Fruit fly (Drosophila melanogaster): ENCODE results near the gene CG32795.

The CG32795 gene

DNA sequence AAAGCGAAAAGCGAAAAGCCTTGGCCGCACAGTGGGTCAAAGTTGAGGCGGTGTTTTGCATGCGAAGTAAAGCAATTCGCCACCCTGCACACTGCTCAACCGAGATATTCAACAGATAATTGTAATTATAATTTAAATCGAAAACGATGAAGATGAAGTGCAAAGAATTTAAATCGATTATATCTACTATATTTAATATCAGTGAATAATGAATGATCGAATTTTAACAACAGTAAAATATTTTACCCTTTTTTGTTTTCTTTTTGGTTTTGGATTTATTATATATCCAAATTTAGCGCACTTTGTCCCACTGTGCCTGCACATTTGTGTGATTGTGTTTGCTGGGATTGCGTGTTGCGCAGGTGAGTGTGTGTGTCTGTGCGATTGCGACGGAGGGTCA, 3.1 kb downstream of the CG32795 start (continued):
- TF ChIP-seq CG6791 (GFP tag; IDR thresholded peaks at IDR 0.05; ENCODE audit: partially characterized antibody) (no peak), Eip74EF (GFP tag; optimal IDR thresholded peaks at IDR 0.05) (peak in 1 of 2 experiments; percentile 85), CG16815 (GFP tag; optimal IDR thresholded peaks at IDR 0.05) (peak; percentile 75), CG15073 (GFP tag; optimal IDR thresholded peaks at IDR 0.05) (peak; percentile 1), CG10321 (GFP tag; IDR thresholded peaks at IDR 0.05) (peak; percentile 49; the same call in 1 of the 2 replicates), CG12659 (GFP tag; optimal IDR thresholded peaks at IDR 0.05) (peak; percentile 90), sna (GFP tag; IDR thresholded peaks at IDR 0.05; ENCODE audit: partially characterized antibody) (no peak), tx (GFP tag; optimal IDR thresholded peaks at IDR 0.05) (peak; percentile 63), Fer1 (GFP tag; optimal IDR thresholded peaks at IDR 0.05) (peak; percentile 91), CG16779 (GFP tag; IDR thresholded peaks at IDR 0.05) (no peak), so (GFP tag; IDR thresholded peaks at IDR 0.05) (peak; percentile 91; the same call in 2 of the 3 replicates), kni (GFP tag; optimal IDR thresholded peaks at IDR 0.05) (no peak), insv (GFP tag; optimal IDR thresholded peaks at IDR 0.05) (peak in 1 of 2 experiments; percentile 17), sob (GFP tag; IDR thresholded peaks at IDR 0.05) (peak; percentile 70), CG31365 (tag; optimal IDR thresholded peaks at IDR 0.05) (peak; percentile 24), CG10654 (GFP tag; optimal IDR thresholded peaks at IDR 0.05) (peak; percentile 73), peb (GFP tag; IDR thresholded peaks at IDR 0.05) (peak; percentile 66; the same call in 1 of the 2 replicates), CG18262 (tag; optimal IDR thresholded peaks at IDR 0.05) (peak; percentile 85), CG13424 (tag; optimal IDR thresholded peaks at IDR 0.05) (peak; percentile 89), bigmax (GFP tag; optimal IDR thresholded peaks at IDR 0.05) (no peak), CG17361 (GFP tag; IDR thresholded peaks at IDR 0.05) (peak; percentile 89), CG5953 (GFP tag; IDR thresholded peaks at IDR 0.05) (peak; percentile 70), Oli (tag; optimal IDR thresholded peaks at IDR 0.05) (peak; percentile 93), slbo (GFP tag; IDR thresholded peaks at IDR 0.05) (peak; percentile 81), gcm (GFP tag; optimal IDR thresholded peaks at IDR 0.05) (peak; percentile 67), kah (GFP tag; optimal IDR thresholded peaks at IDR 0.05) (peak; percentile 62), Nf-YA (GFP tag; IDR thresholded peaks at IDR 0.05) (peak; percentile 69), sisA (GFP tag; IDR thresholded peaks at IDR 0.05) (peak; percentile 80), sima (GFP tag; optimal IDR thresholded peaks at IDR 0.05) (peak; percentile 39), ro (GFP tag; IDR thresholded peaks at IDR 0.05) (no peak), crc (GFP tag; optimal IDR thresholded peaks at IDR 0.05) (peak; percentile 61), hkb (optimal IDR thresholded peaks at IDR 0.05) (no peak), hkb (GFP tag; IDR thresholded peaks at IDR 0.05) (peak; percentile 89), CG15269 (tag; optimal IDR thresholded peaks at IDR 0.05) (peak; percentile 92), Atf6 (GFP tag; IDR thresholded peaks at IDR 0.05) (peak; percentile 90), oc (tag; optimal IDR thresholded peaks at IDR 0.05) (peak; percentile 74), abd-A (tag; optimal IDR thresholded peaks at IDR 0.05) (no peak), CG17359 (tag; optimal IDR thresholded peaks at IDR 0.05) (peak; percentile 84), Taf1 (GFP tag; IDR thresholded peaks at IDR 0.05) (peak; percentile 58), Camta (GFP tag; optimal IDR thresholded peaks at IDR 0.05) (peak; percentile 72), zen2 (GFP tag; IDR thresholded peaks at IDR 0.05; ENCODE audit: partially characterized antibody) (no peak)

DNA sequence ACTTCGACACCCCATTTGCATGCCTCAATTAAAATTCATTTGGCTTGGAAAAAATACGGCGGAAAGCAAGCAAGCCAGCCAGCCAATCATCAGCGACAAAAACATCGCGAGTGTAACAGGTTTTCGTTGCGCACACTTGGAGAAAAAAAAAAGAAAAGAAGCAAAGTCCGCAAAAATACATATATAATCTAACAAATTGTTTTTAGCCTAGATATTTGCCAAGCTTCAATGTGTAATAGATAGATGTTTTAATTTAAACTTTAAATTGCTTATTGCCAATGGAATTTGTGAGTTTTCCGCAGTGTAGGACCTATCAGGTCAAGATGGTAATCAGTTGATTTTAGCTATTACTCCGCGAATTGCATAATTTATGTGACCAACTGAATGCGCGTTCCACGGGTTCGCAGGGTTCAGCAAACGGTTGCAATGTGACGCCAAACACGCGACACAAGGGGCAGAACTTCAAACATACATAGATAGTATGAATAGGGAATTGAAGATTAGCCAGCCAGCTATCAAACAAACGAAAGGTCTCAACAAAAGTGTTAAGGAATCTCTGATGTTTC, 3.7 kb downstream of the CG32795 start:
- TF ChIP-seq Hsf (GFP tag; optimal IDR thresholded peaks at IDR 0.05), result peak; percentile 91
- peak; percentile 68 for TF ChIP-seq CG6683 (GFP tag; optimal IDR thresholded peaks at IDR 0.05)
- TF ChIP-seq chif (GFP tag; optimal IDR thresholded peaks at IDR 0.05), result peak; percentile 85 to 89
- TF ChIP-seq slbo (GFP tag; IDR thresholded peaks at IDR 0.05), result peak; percentile 96
- TF ChIP-seq crc (GFP tag; optimal IDR thresholded peaks at IDR 0.05), result peak; percentile 81
- TF ChIP-seq CG15479 (GFP tag; optimal IDR thresholded peaks at IDR 0.05), result no peak
- peak; percentile 72 for TF ChIP-seq grau (tag; optimal IDR thresholded peaks at IDR 0.05)
- TF ChIP-seq nerfin-2 (GFP tag; IDR thresholded peaks at IDR 0.05; ENCODE audit: partially characterized antibody), result no peak
- TF ChIP-seq CG1792 (GFP tag; optimal IDR thresholded peaks at IDR 0.05), result peak; percentile 79
- no peak for TF ChIP-seq tll (GFP tag; optimal IDR thresholded peaks at IDR 0.05)
- peak; percentile 73 for TF ChIP-seq Fer2 (tag; optimal IDR thresholded peaks at IDR 0.05)
- no peak for TF ChIP-seq HmgD (GFP tag; optimal IDR thresholded peaks at IDR 0.05)
- no peak for TF ChIP-seq CG10543 (GFP tag; optimal IDR thresholded peaks at IDR 0.05)

Data from whole organism, embryonic.